Worm (Caenorhabditis elegans) whole organism, late embryonic: ENCODE data around the gene F49C12.11.
"Not testable (repeated sequence)": the region's sequence is repeated elsewhere in the genome, so short reads cannot be mapped to it uniquely, and the experiment has no call there.

Source experiments
- F13H6.1 ChIP-seq: sonication (generic microtip); optimal IDR thresholded peaks from 2 replicates; lab custom pipeline; 2016; ENCODE audit warnings: missing genetic modification characterization, missing compliant biosample characterization
- K02D7.2 ChIP-seq: sonication (generic microtip); optimal IDR thresholded peaks from 2 replicates; lab custom pipeline; 2017; ENCODE audit warnings: mild to moderate bottlenecking, missing genetic modification characterization, missing compliant biosample characterization
- K09A11.1 ChIP-seq: sonication (generic microtip); optimal IDR thresholded peaks from 2 replicates; lab custom pipeline; 2017; ENCODE audit warnings: antibody characterized with exemption, mild to moderate bottlenecking, missing genetic modification characterization, missing compliant biosample characterization; ENCODE audit not compliant: insufficient read depth
- T23F11.4 ChIP-seq: fragments of 200-800 bp; sonication (Bioruptor generic); optimal IDR thresholded peaks from 2 replicates; lab custom pipeline; 2018; ENCODE audit warnings: mild to moderate bottlenecking, missing genetic modification characterization, missing compliant biosample characterization
- Y22D7AL.16 ChIP-seq: sonication (generic microtip); optimal IDR thresholded peaks from 2 replicates; lab custom pipeline; 2016; ENCODE audit warnings: missing genetic modification characterization, missing compliant biosample characterization
- ceh-18 ChIP-seq: sonication (generic microtip); optimal IDR thresholded peaks from 2 replicates; lab custom pipeline; 2016; ENCODE audit warnings: missing genetic modification characterization, missing compliant biosample characterization
- ceh-22 ChIP-seq: sonication (generic microtip); optimal IDR thresholded peaks from 2 replicates; lab custom pipeline; 2017; ENCODE audit warnings: missing biosample characterization, missing genetic modification characterization
- ceh-24 ChIP-seq: sonication (generic microtip); optimal IDR thresholded peaks from 2 replicates; lab custom pipeline; 2016; ENCODE audit warnings: mild to moderate bottlenecking, missing genetic modification characterization, missing compliant biosample characterization
- ceh-30 ChIP-seq: fragments of 150-350 bp; optimal IDR thresholded peaks from 2 replicates; lab custom pipeline; 2014; ENCODE audit warnings: missing biosample characterization, missing genetic modification characterization
- ceh-34 ChIP-seq: sonication (generic microtip); optimal IDR thresholded peaks from 2 replicates; lab custom pipeline; 2016; ENCODE audit warnings: mild to moderate bottlenecking, missing genetic modification characterization, missing compliant biosample characterization
- ceh-45 ChIP-seq: fragments of 200-800 bp; sonication (Bioruptor generic); IDR thresholded peaks from 2 replicates; pipeline ENCODE4 v1.3.6; 2022; ENCODE audit warnings: missing genetic modification reagents, missing genetic modification characterization, missing compliant biosample characterization
- ceh-6 ChIP-seq: fragments of 200-800 bp; sonication (Bioruptor generic); optimal IDR thresholded peaks from 2 replicates; lab custom pipeline; 2018; ENCODE audit warnings: mild to moderate bottlenecking, missing genetic modification characterization, missing compliant biosample characterization
- che-1 ChIP-seq: sonication (generic microtip); optimal IDR thresholded peaks from 2 replicates; lab custom pipeline; 2016; ENCODE audit warnings: mild to moderate bottlenecking, missing genetic modification characterization, missing compliant biosample characterization
- dve-1 ChIP-seq: sonication (generic microtip); optimal IDR thresholded peaks from 2 replicates; lab custom pipeline; 2017; ENCODE audit warnings: antibody characterized with exemption, mild to moderate bottlenecking, missing genetic modification characterization, missing compliant biosample characterization
- ets-4 ChIP-seq: sonication (generic microtip); optimal IDR thresholded peaks from 2 replicates; lab custom pipeline; 2016; ENCODE audit warnings: missing genetic modification characterization, missing compliant biosample characterization
- eyg-1 ChIP-seq: sonication (generic microtip); optimal IDR thresholded peaks from 2 replicates; lab custom pipeline; 2016; ENCODE audit warnings: missing genotype, missing genetic modification characterization, missing compliant biosample characterization
- fkh-10 ChIP-seq: fragments of 150-350 bp; optimal IDR thresholded peaks from 2 replicates; lab custom pipeline; 2014; ENCODE audit warnings: missing biosample characterization, missing genetic modification reagents, missing genetic modification characterization
- fkh-6 ChIP-seq: sonication (generic microtip); optimal IDR thresholded peaks from 2 replicates; lab custom pipeline; 2016; ENCODE audit warnings: missing genetic modification characterization, missing compliant biosample characterization
- hlh-13 ChIP-seq: fragments of 200-800 bp; sonication (Bioruptor generic); optimal IDR thresholded peaks from 2 replicates; lab custom pipeline; 2018; ENCODE audit warnings: mild to moderate bottlenecking, missing genetic modification characterization, missing compliant biosample characterization
- hlh-15 ChIP-seq: sonication (generic microtip); optimal IDR thresholded peaks from 2 replicates; lab custom pipeline; 2016; ENCODE audit warnings: missing genetic modification characterization, missing compliant biosample characterization
- hlh-30 ChIP-seq: sonication (generic microtip); optimal IDR thresholded peaks from 2 replicates; lab custom pipeline; 2017; ENCODE audit warnings: antibody characterized with exemption, missing genetic modification characterization, missing compliant biosample characterization; ENCODE audit not compliant: insufficient read depth
- hlh-8 ChIP-seq: sonication (generic microtip); optimal IDR thresholded peaks from 2 replicates; lab custom pipeline; 2016; ENCODE audit warnings: missing genotype, missing genetic modification characterization, missing compliant biosample characterization
- lim-6 ChIP-seq: sonication (generic microtip); optimal IDR thresholded peaks from 2 replicates; lab custom pipeline; 2016; ENCODE audit warnings: missing genetic modification characterization, missing compliant biosample characterization
- madf-2 ChIP-seq: sonication (generic microtip); optimal IDR thresholded peaks from 2 replicates; lab custom pipeline; 2017; ENCODE audit warnings: missing genetic modification characterization, missing compliant biosample characterization
- nfya-1 ChIP-seq: sonication (generic microtip); optimal IDR thresholded peaks from 2 replicates; lab custom pipeline; 2017; ENCODE audit warnings: missing genetic modification characterization, mild to moderate bottlenecking, missing compliant biosample characterization, antibody characterized with exemption, moderate library complexity
- nhr-11 ChIP-seq: fragments of 150-350 bp; optimal IDR thresholded peaks from 2 replicates; lab custom pipeline; 2014; ENCODE audit warnings: missing biosample characterization, missing genetic modification characterization
- nhr-232 ChIP-seq: sonication (generic microtip); optimal IDR thresholded peaks from 2 replicates; lab custom pipeline; 2016; ENCODE audit warnings: missing genetic modification characterization, missing compliant biosample characterization
- npax-4 ChIP-seq: sonication (generic microtip); optimal IDR thresholded peaks from 2 replicates; lab custom pipeline; 2016; ENCODE audit warnings: missing genetic modification characterization, missing compliant biosample characterization
- odd-2 ChIP-seq: sonication (generic microtip); optimal IDR thresholded peaks from 2 replicates; lab custom pipeline; 2017; ENCODE audit warnings: antibody characterized with exemption, mild to moderate bottlenecking, missing genetic modification characterization, missing compliant biosample characterization
- pha-4 ChIP-seq: fragments of 150-350 bp; optimal IDR thresholded peaks from 2 replicates; lab custom pipeline; 2018; ENCODE audit warnings: missing biosample characterization, missing genetic modification reagents, missing genetic modification characterization
- pqm-1 ChIP-seq: sonication (generic microtip); optimal IDR thresholded peaks from 2 replicates; lab custom pipeline; 2016; ENCODE audit warnings: missing genetic modification characterization, missing compliant biosample characterization
- ref-2 ChIP-seq: sonication (generic microtip); optimal IDR thresholded peaks from 2 replicates; lab custom pipeline; 2016; ENCODE audit warnings: missing genetic modification characterization, missing compliant biosample characterization
- sdc-2 ChIP-seq: sonication (generic microtip); optimal IDR thresholded peaks from 2 replicates; lab custom pipeline; 2016; ENCODE audit warnings: missing genotype, missing genetic modification characterization, missing compliant biosample characterization
- sox-4 ChIP-seq: sonication (generic microtip); optimal IDR thresholded peaks from 2 replicates; lab custom pipeline; 2017; ENCODE audit warnings: mild to moderate bottlenecking, missing genetic modification characterization, inconsistent platforms, missing compliant biosample characterization
- syd-9 ChIP-seq: sonication (generic microtip); optimal IDR thresholded peaks from 2 replicates; lab custom pipeline; 2016; ENCODE audit warnings: mild to moderate bottlenecking, missing genetic modification characterization, moderate library complexity, missing compliant biosample characterization
- tbx-7 ChIP-seq: sonication (generic microtip); optimal IDR thresholded peaks from 2 replicates; lab custom pipeline; 2016; ENCODE audit warnings: missing genotype, missing genetic modification characterization, missing compliant biosample characterization
- ttx-3 ChIP-seq: sonication (generic microtip); optimal IDR thresholded peaks from 2 replicates; lab custom pipeline; 2016; ENCODE audit warnings: missing genetic modification reagents, missing genetic modification characterization, missing compliant biosample characterization
- unc-3 ChIP-seq, 2 experiments: fragments of 200-800 bp in 1 of 2; sonication (Bioruptor generic) in 1 of 2; sonication (generic microtip) in 1 of 2; conservative IDR thresholded peaks in 1 of 2; optimal IDR thresholded peaks in 1 of 2; 2 replicates each; pipeline versions ENCODE4 v1.3.6 to Lab custom; 2016 to 2022; ENCODE audit warnings: missing compliant biosample characterization in 2 of 2, missing genetic modification characterization in 2 of 2, missing genetic modification reagents in 1 of 2
- unc-42 ChIP-seq: sonication (generic microtip); optimal IDR thresholded peaks from 2 replicates; lab custom pipeline; 2016; ENCODE audit warnings: missing genotype, missing genetic modification characterization, missing compliant biosample characterization
- ztf-16 ChIP-seq: sonication (generic microtip); optimal IDR thresholded peaks from 2 replicates; lab custom pipeline; 2017; ENCODE audit warnings: missing genetic modification characterization, missing compliant biosample characterization

F49C12.11 gene

ce11 chrIV:9319080-9319479 lies at the start of gene F49C12.11, which contains the start of gene nemt-1:
Gene F49C12.11 (plus strand): TSS chrIV:9319380.
Gene nemt-1 (minus strand): TSS chrIV:9319439.
- TF ChIP-seq ceh-45 (GFP tag; lab: Robert Waterston, UW) = no peak
- TF ChIP-seq hlh-8 (tag; lab: Kevin White, UChicago) = no peak
- no peak for TF ChIP-seq fkh-6 (tag; lab: Kevin White, UChicago)
- TF ChIP-seq ceh-34 = no peak
- no peak for TF ChIP-seq syd-9 (tag; lab: Kevin White, UChicago)
- no peak for TF ChIP-seq ceh-6 (GFP tag; lab: Kevin White, UChicago)
- TF ChIP-seq dve-1 = no peak
- TF ChIP-seq K02D7.2 (tag; lab: Kevin White, UChicago) = no peak
- no peak for TF ChIP-seq T23F11.4 (GFP tag; lab: Kevin White, UChicago)
- no peak for TF ChIP-seq sdc-2 (tag; lab: Kevin White, UChicago)
- no peak for TF ChIP-seq hlh-30 (tag; lab: Kevin White, UChicago)

ce11 chrIV:9269796-9270195 lies 49.4 kb upstream of the F49C12.11 start, which contains the start of gene flh-3:
Gene flh-3 (plus strand): TSS chrIV:9270096.
- no peak for TF ChIP-seq odd-2
- TF ChIP-seq madf-2 (tag; lab: Kevin White, UChicago) = no peak
- TF ChIP-seq eyg-1 = no peak
- no peak for TF ChIP-seq lim-6 (tag; lab: Kevin White, UChicago)
- TF ChIP-seq hlh-8 (tag; lab: Kevin White, UChicago) = no peak
- no peak for TF ChIP-seq ceh-18 (tag; lab: Kevin White, UChicago)
- no peak for TF ChIP-seq K09A11.1

- TF ChIP-seq unc-3 (GFP tag; conservative IDR thresholded peaks at IDR 0.05; lab: Robert Waterston, UW) = no peak
- no peak for TF ChIP-seq unc-3 (tag; optimal IDR thresholded peaks at IDR 0.05; lab: Kevin White, UChicago)
- TF ChIP-seq ceh-45 (GFP tag; lab: Robert Waterston, UW) = no peak
- no peak for TF ChIP-seq nfya-1 (tag; lab: Kevin White, UChicago)
- TF ChIP-seq ztf-16 (tag; lab: Kevin White, UChicago) = no peak
- TF ChIP-seq npax-4 (tag; lab: Kevin White, UChicago) = no peak
- no peak for TF ChIP-seq ttx-3 (tag; lab: Kevin White, UChicago)
- no peak for TF ChIP-seq che-1 (tag; lab: Kevin White, UChicago)
- TF ChIP-seq ceh-30 = no peak
- TF ChIP-seq sox-4 (tag; lab: Kevin White, UChicago) = no peak
- TF ChIP-seq pqm-1 (tag; lab: Kevin White, UChicago) = no peak
- no peak for TF ChIP-seq syd-9 (tag; lab: Kevin White, UChicago)
- TF ChIP-seq hlh-13 (GFP tag; lab: Kevin White, UChicago) = no peak
- no peak for TF ChIP-seq pha-4 (tag; lab: Kevin White, UChicago)
- TF ChIP-seq fkh-10 = no peak
- TF ChIP-seq unc-42 = no peak
- no peak for TF ChIP-seq dve-1
- no peak for TF ChIP-seq eyg-1
These were observed 45.1 kb upstream of the F49C12.11 start, which contains the start of gene nmy-3 for ce11 chrIV:9274008-9274529. Gene nmy-3 (plus strand): TSS chrIV:9274479.

ce11 chrIV:9286305-9286704 lies 32.9 kb upstream of the F49C12.11 start, which contains the start of gene nhr-267:
Gene nhr-267 (minus strand): TSS chrIV:9286405.
- TF ChIP-seq eyg-1; unc-42; nfya-1 (tag; lab: Kevin White, UChicago): not testable (repeated sequence)

- no peak for TF ChIP-seq ref-2
- TF ChIP-seq ets-4 (tag; lab: Kevin White, UChicago) = no peak
- no peak for TF ChIP-seq fkh-10
- TF ChIP-seq K09A11.1 = no peak
- TF ChIP-seq madf-2 (tag; lab: Kevin White, UChicago) = no peak
- TF ChIP-seq hlh-15 (tag; lab: Kevin White, UChicago) = no peak
- TF ChIP-seq pqm-1 (tag; lab: Kevin White, UChicago) = no peak
- no peak for TF ChIP-seq F13H6.1 (tag; lab: Kevin White, UChicago)
- TF ChIP-seq nhr-11 = no peak
- no peak for TF ChIP-seq odd-2
- TF ChIP-seq ceh-24 (tag; lab: Kevin White, UChicago) = no peak
- no peak for TF ChIP-seq Y22D7AL.16 (tag; lab: Kevin White, UChicago)
- TF ChIP-seq nhr-232 = no peak
- TF ChIP-seq sdc-2 (tag; lab: Kevin White, UChicago) = no peak
- no peak for TF ChIP-seq tbx-7 (tag; lab: Kevin White, UChicago)
- no peak for TF ChIP-seq ceh-22 (tag; lab: Kevin White, UChicago)
These were observed 29.5 kb upstream of the F49C12.11 start for ce11 chrIV:9289635-9290034.
